Fruit fly (Drosophila melanogaster) whole organism, wandering third instar larva: ENCODE measurements around the gene CG7829.

Experiments
- Abd-B ChIP-seq: fragments of >200 bp; optimal IDR thresholded peaks from 2 replicates; lab custom pipeline; 2017; ENCODE audit warnings: missing biosample characterization, missing genetic modification characterization
- GATAd ChIP-seq: sonication (Bioruptor generic); optimal IDR thresholded peaks from 2 replicates; lab custom pipeline; 2016; ENCODE audit warnings: missing biosample characterization, missing genetic modification characterization
- fru ChIP-seq: fragments of 200-800 bp; sonication (Bioruptor generic); optimal IDR thresholded peaks from 3 replicates; lab custom pipeline; 2016; ENCODE audit warnings: missing biosample characterization, mild to moderate bottlenecking, missing genetic modification characterization
- jim ChIP-seq: fragments of 175-275, 200-325 bp; sonication (Bioruptor generic); optimal IDR thresholded peaks from 2 replicates; lab custom pipeline; 2016; ENCODE audit warnings: missing biosample characterization, mild to moderate bottlenecking, missing genetic modification characterization
- lola ChIP-seq: fragments of >200 bp; optimal IDR thresholded peaks from 2 replicates; lab custom pipeline; 2017; ENCODE audit warnings: missing biosample characterization, missing genetic modification characterization
- usp ChIP-seq: fragments of >200 bp; optimal IDR thresholded peaks from 2 replicates; lab custom pipeline; 2017; ENCODE audit warnings: missing biosample characterization, missing genetic modification characterization

DNA sequence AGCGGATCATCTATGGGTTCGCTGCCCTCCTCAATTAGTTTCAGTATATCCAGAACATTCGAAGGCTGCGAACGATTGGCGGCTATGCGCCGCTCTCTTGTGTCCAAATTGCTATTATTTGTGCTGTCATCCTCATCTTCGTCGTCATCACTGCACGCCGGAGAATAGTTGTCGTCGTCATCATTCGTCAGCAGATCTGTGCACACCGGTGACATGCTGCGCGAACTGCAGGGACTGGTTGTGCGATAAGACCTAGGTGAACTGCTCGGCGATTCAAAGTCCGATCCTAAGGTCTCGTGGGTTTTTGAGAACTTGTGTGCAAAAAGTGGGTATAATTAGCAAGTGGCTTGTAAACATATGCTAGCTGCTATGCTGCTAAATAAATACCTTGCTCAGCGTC lies 20.4 kb downstream of the CG7829 start:
- no peak for TF ChIP-seq fru (GFP tag; lab: Kevin White, UChicago)
- TF ChIP-seq jim (GFP tag; lab: Kevin White, UChicago): no peak
- TF ChIP-seq usp (GFP tag; lab: Kevin White, UChicago): no peak
- no peak for TF ChIP-seq lola (GFP tag; lab: Kevin White, UChicago)
- no peak for TF ChIP-seq GATAd (GFP tag; lab: Kevin White, UChicago)
- TF ChIP-seq Abd-B: no peak
